Worm (Caenorhabditis elegans): ENCODE data around the gene his-31.

The his-31 gene

DNA sequence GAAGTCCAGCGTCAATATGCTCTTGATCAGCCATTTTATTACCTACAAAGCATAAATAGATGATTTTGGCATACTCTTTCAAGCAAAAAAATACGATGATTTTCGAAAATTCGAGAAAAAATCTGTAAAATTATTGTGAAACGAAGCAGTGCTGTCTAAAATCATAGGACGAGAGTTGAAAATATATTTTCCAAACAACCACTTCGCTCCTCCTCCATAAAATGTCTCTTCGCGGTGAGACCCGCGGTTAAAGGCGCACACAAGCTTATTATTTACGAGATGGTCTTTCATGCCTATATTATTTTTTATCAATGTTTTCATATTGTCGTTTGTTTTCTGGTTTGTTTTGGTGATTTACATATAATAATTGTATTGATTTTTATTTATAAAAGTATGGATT is 45.5 kb upstream of the his-31 start, which contains the start of gene nap-1:
TSS of gene nap-1 (minus strand) at position 42 of the 400 bp plus-strand sequence.
- peak; percentile 84 for TF ChIP-seq dve-1 (tag; optimal IDR thresholded peaks at IDR 0.05; ENCODE audit: insufficient read depth)
- TF ChIP-seq ZK546.5 (tag; optimal IDR thresholded peaks at IDR 0.05): no peak
- TF ChIP-seq egl-27 (tag; optimal IDR thresholded peaks at IDR 0.05): no peak
- TF ChIP-seq aha-1 (tag): peak; percentile 39
- peak; percentile 8 for TF ChIP-seq ztf-7 (tag; optimal IDR thresholded peaks at IDR 0.05)
- peak; percentile 44; the same call in 1 of the 2 replicates for TF ChIP-seq dmd-6 (GFP tag; IDR thresholded peaks at IDR 0.05)
- no peak for TF ChIP-seq F37D6.2 (tag; optimal IDR thresholded peaks at IDR 0.05)
- peak; percentile 67 for TF ChIP-seq dpl-1 (GFP tag; optimal IDR thresholded peaks at IDR 0.05)
- no peak for TF ChIP-seq ceh-32 (tag; optimal IDR thresholded peaks at IDR 0.05; ENCODE audit: poor library complexity)
- peak; percentile 23; the same call in 1 of the 2 replicates for TF ChIP-seq T26A8.4 (GFP tag; IDR thresholded peaks at IDR 0.05)
- peak; percentile 84 for TF ChIP-seq lin-13 (GFP tag; optimal IDR thresholded peaks at IDR 0.05)
- peak; percentile 63 for TF ChIP-seq hmg-1.1 (GFP tag; IDR thresholded peaks at IDR 0.05)
- no peak for TF ChIP-seq gei-8 (GFP tag; optimal IDR thresholded peaks at IDR 0.05)
- TF ChIP-seq mxl-3 (GFP tag; optimal IDR thresholded peaks at IDR 0.05): no peak
- no peak for TF ChIP-seq skn-1 (tag; optimal IDR thresholded peaks at IDR 0.05)
- TF ChIP-seq nhr-6 (tag; optimal IDR thresholded peaks at IDR 0.05): peak; percentile 60
- peak; percentile 21 for TF ChIP-seq nhr-25 (tag; optimal IDR thresholded peaks at IDR 0.05; ENCODE audit: borderline replicate concordance, insufficient read depth)
- no peak for TF ChIP-seq daf-16 (GFP tag; optimal IDR thresholded peaks at IDR 0.05)
- peak; percentile 87 for TF ChIP-seq daf-16 (tag; optimal IDR thresholded peaks at IDR 0.05)
- no peak for TF ChIP-seq Y105C5A.15 (GFP tag; IDR thresholded peaks at IDR 0.05)
- TF ChIP-seq nhr-77 (tag; optimal IDR thresholded peaks at IDR 0.05): peak; percentile 83
- TF ChIP-seq hif-1 (tag; optimal IDR thresholded peaks at IDR 0.05): peak in 1 of 2 experiments; percentile 40
- TF ChIP-seq mep-1 (tag; optimal IDR thresholded peaks at IDR 0.05): peak; percentile 87
- TF ChIP-seq hlh-11 (tag; optimal IDR thresholded peaks at IDR 0.05): peak; percentile 59
- no peak for TF ChIP-seq madf-9 (GFP tag; conservative IDR thresholded peaks at IDR 0.05)
- no peak for TF ChIP-seq lin-29 (GFP tag; IDR thresholded peaks at IDR 0.05)
- no peak for TF ChIP-seq mes-2 (tag; optimal IDR thresholded peaks at IDR 0.05; ENCODE audit: poor library complexity, severe bottlenecking)
- TF ChIP-seq duxl-1 (tag; optimal IDR thresholded peaks at IDR 0.05; ENCODE audit: poor library complexity): no peak
- peak; percentile 2 for TF ChIP-seq nhr-11 (tag; optimal IDR thresholded peaks at IDR 0.05)
- TF ChIP-seq zfp-3 (GFP tag; conservative IDR thresholded peaks at IDR 0.05): no peak
- no peak for TF ChIP-seq pha-4 (GFP tag; IDR thresholded peaks at IDR 0.05)
- peak; percentile 95 for TF ChIP-seq pha-4 (tag; optimal IDR thresholded peaks at IDR 0.05)
- no peak for TF ChIP-seq spr-1 (tag; optimal IDR thresholded peaks at IDR 0.05)
- TF ChIP-seq R02D3.7 (tag; optimal IDR thresholded peaks at IDR 0.05): peak; percentile 91
- peak; percentile 20 for TF ChIP-seq pqm-1 (tag; optimal IDR thresholded peaks at IDR 0.05)
- peak; percentile 58 for TF ChIP-seq lin-38 (GFP tag; IDR thresholded peaks at IDR 0.05)
- no peak for TF ChIP-seq lim-7 (GFP tag; IDR thresholded peaks at IDR 0.05)
- no peak for TF ChIP-seq ceh-62 (tag; optimal IDR thresholded peaks at IDR 0.05)
- peak in 1 of 2 experiments; percentile 12 for TF ChIP-seq mdl-1 (tag; optimal IDR thresholded peaks at IDR 0.05)
- peak; percentile 18 for TF ChIP-seq fkh-10 (GFP tag; optimal IDR thresholded peaks at IDR 0.05)
- TF ChIP-seq vab-7 (GFP tag; IDR thresholded peaks at IDR 0.05): no peak
- TF ChIP-seq egl-43 (GFP tag; IDR thresholded peaks at IDR 0.05): no peak
- TF ChIP-seq rbr-2 (tag; optimal IDR thresholded peaks at IDR 0.05): peak; percentile 57
- peak in 1 of 2 experiments; percentile 20 for TF ChIP-seq unc-62 (GFP tag; optimal IDR thresholded peaks at IDR 0.05 in 1 of 2)
- no peak for TF ChIP-seq unc-62 (tag; optimal IDR thresholded peaks at IDR 0.05)
- peak; percentile 78 for TF ChIP-seq hlh-30 (tag; optimal IDR thresholded peaks at IDR 0.05; ENCODE audit: insufficient read depth)
- TF ChIP-seq nhr-28 (tag; optimal IDR thresholded peaks at IDR 0.05): peak; percentile 66
- no peak for TF ChIP-seq ctbp-1 (GFP tag; IDR thresholded peaks at IDR 0.05)
- peak; percentile 46 to 92 for TF ChIP-seq lsy-2 (tag; optimal IDR thresholded peaks at IDR 0.05)
- no peak for TF ChIP-seq zip-2 (tag; optimal IDR thresholded peaks at IDR 0.05)
- no peak for TF ChIP-seq zip-11 (GFP tag; IDR thresholded peaks at IDR 0.05)
- TF ChIP-seq T20F7.1 (GFP tag; optimal IDR thresholded peaks at IDR 0.05): peak; percentile 73

Data from whole organism, L4 larva.